Fruit fly (Drosophila melanogaster) whole organism, embryonic: ENCODE results near the gene Gbp3.

Experiments used
- Adf1 ChIP-seq: fragments of 200-800 bp; sonication (Bioruptor generic); IDR thresholded peaks from 2 replicates; pipeline ENCODE4 v1.3.6; 2022; ENCODE audit warnings: missing biosample characterization, missing genetic modification characterization
- Antp ChIP-seq: fragments of 200-800 bp; sonication (Bioruptor generic); optimal IDR thresholded peaks from 3 replicates; lab custom pipeline; 2016; ENCODE audit warnings: missing biosample characterization, missing genetic modification characterization
- Awh ChIP-seq: fragments of 200-800 bp; sonication (Bioruptor generic); IDR thresholded peaks from 2 replicates; pipeline ENCODE4, ENCODE4 v1.3.6; 2022; ENCODE audit warnings: missing biosample characterization, missing genetic modification characterization
- CG10274 ChIP-seq: fragments of 200-800 bp; sonication (Bioruptor generic); optimal IDR thresholded peaks from 3 replicates; lab custom pipeline; 2017; ENCODE audit warnings: missing biosample characterization, mild to moderate bottlenecking, missing genetic modification characterization
- CG10366 ChIP-seq: fragments of 200-800 bp; sonication (Bioruptor generic); IDR thresholded peaks from 2 replicates; pipeline ENCODE4 v1.3.6; 2022; ENCODE audit warnings: missing biosample characterization, missing genetic modification characterization
- CG10462 ChIP-seq: fragments of 200-800 bp; sonication (Bioruptor generic); optimal IDR thresholded peaks from 2 replicates; lab custom pipeline; 2016; ENCODE audit warnings: missing biosample characterization, missing genetic modification characterization
- CG11504 ChIP-seq: fragments of 200-800 bp; sonication (Bioruptor generic); optimal IDR thresholded peaks from 3 replicates; lab custom pipeline; 2019; ENCODE audit warnings: missing biosample characterization, mild to moderate bottlenecking, missing genetic modification characterization, moderate library complexity
- CG13287 ChIP-seq: fragments of 200-800 bp; sonication (Bioruptor generic); IDR thresholded peaks from 2 replicates; pipeline ENCODE4 v1.3.6; 2022; ENCODE audit warnings: missing biosample characterization, missing genetic modification characterization; ENCODE audit not compliant: partially characterized antibody
- CG13296 ChIP-seq: fragments of 200-800 bp; sonication (Bioruptor generic); optimal IDR thresholded peaks from 3 replicates; lab custom pipeline; 2018; ENCODE audit warnings: missing biosample characterization, mild to moderate bottlenecking, missing genetic modification characterization
- CG13424 ChIP-seq: fragments of 200-800 bp; sonication (Bioruptor generic); optimal IDR thresholded peaks from 2 replicates; lab custom pipeline; 2019; ENCODE audit warnings: missing biosample characterization, mild to moderate bottlenecking, missing genetic modification characterization, moderate library complexity
- CG15269 ChIP-seq: fragments of 200-800 bp; sonication (Bioruptor generic); optimal IDR thresholded peaks from 2 replicates; lab custom pipeline; 2018; ENCODE audit warnings: missing biosample characterization, mild to moderate bottlenecking, missing genetic modification characterization, moderate library complexity
- CG15601 ChIP-seq: fragments of 200-800 bp; sonication (Bioruptor generic); optimal IDR thresholded peaks from 3 replicates; lab custom pipeline; 2019; ENCODE audit warnings: missing biosample characterization, mild to moderate bottlenecking, missing genetic modification characterization, moderate library complexity
- CG17802 ChIP-seq: fragments of 200-800 bp; sonication (Bioruptor generic); optimal IDR thresholded peaks from 2 replicates; lab custom pipeline; 2018; ENCODE audit warnings: missing biosample characterization, mild to moderate bottlenecking, missing genetic modification characterization, moderate library complexity
- CG18599 ChIP-seq: fragments of 200-800 bp; sonication (Bioruptor generic); optimal IDR thresholded peaks from 3 replicates; lab custom pipeline; 2017; ENCODE audit warnings: missing biosample characterization, missing genetic modification characterization, mild to moderate bottlenecking, moderate library complexity, missing genetic modification reagents
- CG33213 ChIP-seq: fragments of 200-800 bp; sonication (Bioruptor generic); optimal IDR thresholded peaks from 3 replicates; lab custom pipeline; 2016; ENCODE audit warnings: missing biosample characterization, missing genetic modification characterization
- CG33557 ChIP-seq: fragments of 200-800 bp; sonication (Bioruptor generic); optimal IDR thresholded peaks from 2 replicates; lab custom pipeline; 2019; ENCODE audit warnings: missing biosample characterization, mild to moderate bottlenecking, missing genetic modification characterization, moderate library complexity
- CG3726 ChIP-seq: fragments of 200-800 bp; sonication (Bioruptor generic); IDR thresholded peaks from 3 replicates; pipeline ENCODE4, ENCODE4 v1.3.6; 2022; ENCODE audit warnings: missing biosample characterization, missing genetic modification characterization
- CG3847 ChIP-seq: fragments of 200-800 bp; sonication (Bioruptor generic); IDR thresholded peaks from 2 replicates; pipeline ENCODE4 v1.3.6; 2022; ENCODE audit warnings: missing biosample characterization, missing genetic modification characterization
- CG6683 ChIP-seq: fragments of 200-800 bp; sonication (Bioruptor generic); optimal IDR thresholded peaks from 2 replicates; lab custom pipeline; 2017; ENCODE audit warnings: missing biosample characterization, mild to moderate bottlenecking, missing genetic modification characterization, missing genetic modification reagents
- CG6765 ChIP-seq: fragments of 200-800 bp; sonication (Bioruptor generic); optimal IDR thresholded peaks from 3 replicates; lab custom pipeline; 2017; ENCODE audit warnings: missing biosample characterization, mild to moderate bottlenecking, missing genetic modification characterization
- CG7271 ChIP-seq: fragments of 200-800 bp; sonication (Bioruptor generic); optimal IDR thresholded peaks from 2 replicates; lab custom pipeline; 2018; ENCODE audit warnings: missing biosample characterization, mild to moderate bottlenecking, missing genetic modification characterization, moderate library complexity
- CG7963 ChIP-seq: fragments of 200-800 bp; sonication (Bioruptor generic); IDR thresholded peaks from 3 replicates; pipeline ENCODE4 v1.3.6; 2022; ENCODE audit warnings: missing biosample characterization, missing genetic modification characterization; ENCODE audit not compliant: partially characterized antibody
- CG8281 ChIP-seq: fragments of 200-800 bp; sonication (Bioruptor generic); optimal IDR thresholded peaks from 2 replicates; lab custom pipeline; 2018; ENCODE audit warnings: missing biosample characterization, mild to moderate bottlenecking, missing genetic modification characterization, moderate library complexity
- CG8944 ChIP-seq: fragments of 200-800 bp; sonication (Bioruptor generic); optimal IDR thresholded peaks from 3 replicates; lab custom pipeline; 2016; ENCODE audit warnings: missing biosample characterization, missing genetic modification characterization
- Dek ChIP-seq: fragments of 200-800 bp; sonication (Bioruptor generic); optimal IDR thresholded peaks from 3 replicates; lab custom pipeline; 2019; ENCODE audit warnings: missing biosample characterization, mild to moderate bottlenecking, missing genetic modification characterization, moderate library complexity
- Eip74EF ChIP-seq, 2 experiments: fragments of 200-800 bp in 1 of 2; fragments of >200 bp in 1 of 2; sonication (Bioruptor generic) in 1 of 2; optimal IDR thresholded peaks; 2 replicates each; lab custom pipeline; 2017 to 2019; ENCODE audit warnings: missing biosample characterization in 2 of 2, missing genetic modification characterization in 2 of 2, mild to moderate bottlenecking in 1 of 2, moderate library complexity in 1 of 2
- GATAe ChIP-seq: fragments of 200-800 bp; sonication (Bioruptor generic); conservative IDR thresholded peaks from 2 replicates; pipeline ENCODE4 v1.3.6; 2022; ENCODE audit warnings: missing biosample characterization, missing genetic modification characterization
- H15 ChIP-seq: fragments of 200-800 bp; sonication (Bioruptor generic); IDR thresholded peaks from 3 replicates; pipeline ENCODE4 v1.3.6; 2022; ENCODE audit warnings: missing biosample characterization, missing genetic modification characterization
- Hand ChIP-seq: fragments of 200-800 bp; sonication (Bioruptor generic); optimal IDR thresholded peaks from 2 replicates; lab custom pipeline; 2017; ENCODE audit warnings: mild to moderate bottlenecking, missing biosample characterization, missing genetic modification reagents, missing genetic modification characterization
- MBD-R2 ChIP-seq: fragments of 200-800 bp; sonication (Bioruptor generic); IDR thresholded peaks from 2 replicates; pipeline ENCODE4 v1.3.6; 2022; ENCODE audit warnings: missing biosample characterization, missing genetic modification characterization
- MTF-1 ChIP-seq: fragments of 200-800 bp; sonication (Bioruptor generic); optimal IDR thresholded peaks from 2 replicates; lab custom pipeline; 2018; ENCODE audit warnings: missing biosample characterization, mild to moderate bottlenecking, missing genetic modification characterization, borderline replicate concordance
- Mes4 ChIP-seq: fragments of 200-800 bp; sonication (Bioruptor generic); optimal IDR thresholded peaks from 2 replicates; lab custom pipeline; 2016; ENCODE audit warnings: missing biosample characterization, missing genetic modification characterization
- NfI ChIP-seq: fragments of 200-800 bp; sonication (Bioruptor generic); optimal IDR thresholded peaks from 3 replicates; lab custom pipeline; 2018; ENCODE audit warnings: missing biosample characterization, mild to moderate bottlenecking, missing genetic modification characterization, moderate library complexity
- Optix ChIP-seq: fragments of 200-800 bp; sonication (Bioruptor generic); IDR thresholded peaks from 3 replicates; pipeline ENCODE4 v1.3.6; 2022; ENCODE audit warnings: missing biosample characterization, missing genetic modification characterization
- Sry-δ ChIP-seq: fragments of 200-800 bp; sonication (Bioruptor generic); optimal IDR thresholded peaks from 2 replicates; lab custom pipeline; 2016; ENCODE audit warnings: missing biosample characterization, missing genetic modification characterization
- cas ChIP-seq: fragments of 200-800 bp; sonication (Bioruptor generic); IDR thresholded peaks from 2 replicates; pipeline ENCODE4 v1.3.6; 2022; ENCODE audit warnings: missing biosample characterization, missing genetic modification characterization
- ci ChIP-seq: fragments of 200-800 bp; sonication (Bioruptor generic); IDR thresholded peaks from 3 replicates; pipeline ENCODE4 v1.3.6; 2022; ENCODE audit warnings: missing biosample characterization, missing genetic modification characterization
- da ChIP-seq: fragments of 200-800 bp; sonication (Bioruptor generic); optimal IDR thresholded peaks from 2 replicates; lab custom pipeline; 2016; ENCODE audit warnings: missing biosample characterization, missing genetic modification characterization
- ftz-f1 ChIP-seq: fragments of 200-800 bp; sonication (Bioruptor generic); optimal IDR thresholded peaks from 2 replicates; lab custom pipeline; 2016; ENCODE audit warnings: missing biosample characterization, missing genetic modification characterization
- her ChIP-seq: fragments of 200-800 bp; sonication (Bioruptor generic); optimal IDR thresholded peaks from 2 replicates; lab custom pipeline; 2016; ENCODE audit warnings: missing biosample characterization, missing genetic modification characterization
- kay ChIP-seq: fragments of 200-800 bp; sonication (Bioruptor generic); optimal IDR thresholded peaks from 2 replicates; lab custom pipeline; 2016; ENCODE audit warnings: missing biosample characterization, missing genetic modification characterization
- phol ChIP-seq: fragments of 200-800 bp; sonication (Bioruptor generic); optimal IDR thresholded peaks from 3 replicates; lab custom pipeline; 2018; ENCODE audit warnings: missing biosample characterization, mild to moderate bottlenecking, missing genetic modification characterization, moderate library complexity
- pnt ChIP-seq: fragments of 200-800 bp; sonication (Bioruptor generic); optimal IDR thresholded peaks from 3 replicates; lab custom pipeline; 2016; ENCODE audit warnings: missing biosample characterization, missing genetic modification characterization
- ro ChIP-seq: fragments of 200-800 bp; sonication (Bioruptor generic); IDR thresholded peaks from 2 replicates; pipeline ENCODE4 v1.3.6; 2022; ENCODE audit warnings: missing biosample characterization, missing genetic modification characterization
- schlank ChIP-seq: fragments of 200-800 bp; sonication (Bioruptor generic); optimal IDR thresholded peaks from 2 replicates; lab custom pipeline; 2018; ENCODE audit warnings: missing biosample characterization, mild to moderate bottlenecking, missing genetic modification characterization
- sens ChIP-seq: fragments of 200-800 bp; sonication (Bioruptor generic); peaks from one replicate; lab custom pipeline; 2016; ENCODE audit warnings: missing biosample characterization, missing genetic modification characterization
- shn ChIP-seq: fragments of 200-800 bp; sonication (Bioruptor generic); optimal IDR thresholded peaks from 3 replicates; lab custom pipeline; 2016; ENCODE audit warnings: missing biosample characterization, missing genetic modification characterization
- slbo ChIP-seq: fragments of 200-800 bp; sonication (Bioruptor generic); IDR thresholded peaks from 2 replicates; pipeline ENCODE4 v1.3.6; 2022; ENCODE audit warnings: missing biosample characterization, missing genetic modification characterization
- so ChIP-seq: fragments of 200-800 bp; sonication (Bioruptor generic); IDR thresholded peaks from 3 replicates; pipeline ENCODE4 v1.3.6; 2022; ENCODE audit warnings: missing biosample characterization, missing genetic modification characterization
- stwl ChIP-seq: fragments of 200-800 bp; sonication (Bioruptor generic); optimal IDR thresholded peaks from 3 replicates; lab custom pipeline; 2018; ENCODE audit warnings: missing biosample characterization, mild to moderate bottlenecking, missing genetic modification characterization, moderate library complexity
- wek ChIP-seq: fragments of 200-800 bp; sonication (Bioruptor generic); optimal IDR thresholded peaks from 3 replicates; lab custom pipeline; 2018; ENCODE audit warnings: missing biosample characterization, mild to moderate bottlenecking, missing genetic modification characterization, moderate library complexity

The Gbp3 gene

dm6 chr3R:23013482-23013881, 36.4 kb downstream of the Gbp3 start (continued):
- TF ChIP-seq Optix (GFP tag; lab: Robert Waterston, UW), result no peak
- no peak for TF ChIP-seq Adf1 (GFP tag; lab: Robert Waterston, UW)
- peak; percentile 72 for TF ChIP-seq sens
- peak; percentile 30 for TF ChIP-seq schlank
- no peak for TF ChIP-seq shn
- TF ChIP-seq ci (GFP tag; lab: Robert Waterston, UW), result peak; percentile 25; the same call in 1 of the 3 replicates
- TF ChIP-seq Antp, result no peak
- no peak for TF ChIP-seq CG33557 (GFP tag; lab: Kevin White, UChicago)
- TF ChIP-seq CG15269 (tag; lab: Kevin White, UChicago), result peak; percentile 32
- no peak for TF ChIP-seq CG8281 (tag; lab: Kevin White, UChicago)
- peak; percentile 6 for TF ChIP-seq stwl
- TF ChIP-seq CG13287 (GFP tag; lab: Robert Waterston, UW), result peak; percentile 17; the same call in 1 of the 2 replicates
- TF ChIP-seq CG6683, result no peak
- TF ChIP-seq wek (GFP tag; lab: Kevin White, UChicago), result peak; percentile 45
- TF ChIP-seq CG8944, result no peak
- TF ChIP-seq ftz-f1 (GFP tag; lab: Kevin White, UChicago), result no peak
- TF ChIP-seq Hand (GFP tag; lab: Kevin White, UChicago), result no peak
- no peak for TF ChIP-seq CG15601
- no peak for TF ChIP-seq CG33213 (GFP tag; lab: Kevin White, UChicago)
- no peak for TF ChIP-seq her
- 0 out of 2 replicates have a peak, but pooled peaks have one; percentile 7 for TF ChIP-seq CG3847 (GFP tag; lab: Robert Waterston, UW)
- no peak for TF ChIP-seq GATAe (GFP tag; lab: Robert Waterston, UW)
- no peak for TF ChIP-seq ro (GFP tag; lab: Robert Waterston, UW)
- no peak for TF ChIP-seq Sry-δ (GFP tag; lab: Kevin White, UChicago)
- TF ChIP-seq CG11504 (tag; lab: Kevin White, UChicago), result no peak
- peak; percentile 4 for TF ChIP-seq MTF-1
- TF ChIP-seq NfI (GFP tag; lab: Kevin White, UChicago), result no peak
- peak in 1 of 2 experiments; percentile 52 for TF ChIP-seq Eip74EF (GFP tag; optimal IDR thresholded peaks at IDR 0.05; lab: Kevin White, UChicago)
- peak; percentile 3 for TF ChIP-seq CG13424 (tag; lab: Kevin White, UChicago)
- TF ChIP-seq so (GFP tag; lab: Robert Waterston, UW), result no peak
- TF ChIP-seq Dek (tag; lab: Kevin White, UChicago), result no peak
- no peak for TF ChIP-seq CG17802
- no peak for TF ChIP-seq CG18599 (GFP tag; lab: Kevin White, UChicago)
- TF ChIP-seq H15, result no peak
- no peak for TF ChIP-seq CG7963 (GFP tag; lab: Robert Waterston, UW)
- no peak for TF ChIP-seq da (GFP tag; lab: Kevin White, UChicago)
- no peak for TF ChIP-seq CG13296 (GFP tag; lab: Kevin White, UChicago)
- no peak for TF ChIP-seq Mes4 (GFP tag; lab: Kevin White, UChicago)
- TF ChIP-seq CG7271 (tag; lab: Kevin White, UChicago), result no peak
- TF ChIP-seq pnt (GFP tag; lab: Kevin White, UChicago), result no peak
- no peak for TF ChIP-seq CG10462 (GFP tag; lab: Kevin White, UChicago)
- no peak for TF ChIP-seq Awh (GFP tag; lab: Robert Waterston, UW)
- TF ChIP-seq CG10274, result no peak
- TF ChIP-seq kay (GFP tag; lab: Kevin White, UChicago), result no peak
- no peak for TF ChIP-seq CG10366 (GFP tag; lab: Robert Waterston, UW)
- peak; percentile 26; the same call in 1 of the 2 replicates for TF ChIP-seq MBD-R2 (GFP tag; lab: Robert Waterston, UW)
- no peak for TF ChIP-seq slbo (GFP tag; lab: Robert Waterston, UW)
- TF ChIP-seq phol, result no peak
- no peak for TF ChIP-seq CG6765
- no peak for TF ChIP-seq cas
- no peak for TF ChIP-seq CG3726 (GFP tag; lab: Robert Waterston, UW)
